Worm (Caenorhabditis elegans) whole organism, young adult: ENCODE data around the gene hpo-36.

Source experiments
- B0261.1 ChIP-seq: sonication (generic microtip); optimal IDR thresholded peaks from 2 replicates; lab custom pipeline; 2016; ENCODE audit warnings: mild to moderate bottlenecking, missing genetic modification characterization, moderate library complexity, missing compliant biosample characterization
- akir-1 ChIP-seq: fragments of 200-800 bp; sonication (Bioruptor generic); optimal IDR thresholded peaks from 2 replicates; lab custom pipeline; 2018; ENCODE audit warnings: mild to moderate bottlenecking, missing genetic modification characterization, moderate library complexity, missing compliant biosample characterization
- ama-1 ChIP-seq, 3 experiments: fragments of 150-350 bp in 1 of 3; sonication (generic microtip) in 2 of 3; optimal IDR thresholded peaks; 2 replicates each; lab custom pipeline; 2014 to 2018; ENCODE audit warnings: missing biosample characterization in 2 of 3, missing genetic modification characterization in 2 of 3, missing genetic modification reagents in 2 of 3
- dpl-1 ChIP-seq: fragments of 150-350 bp; optimal IDR thresholded peaks from 2 replicates; lab custom pipeline; 2014; ENCODE audit warnings: missing biosample characterization, missing genetic modification reagents, missing genetic modification characterization
- hlh-26 ChIP-seq: fragments of 200-800 bp; sonication (Bioruptor generic); conservative IDR thresholded peaks from 2 replicates; pipeline ENCODE4 v1.3.6; 2022; ENCODE audit warnings: missing genetic modification reagents, missing genetic modification characterization, missing compliant biosample characterization
- lsy-27 ChIP-seq: sonication (generic microtip); optimal IDR thresholded peaks from 2 replicates; lab custom pipeline; 2017; ENCODE audit warnings: missing genetic modification characterization, mild to moderate bottlenecking, missing compliant biosample characterization, antibody characterized with exemption, missing genotype, borderline replicate concordance; ENCODE audit not compliant: insufficient read depth
- snpc-1.1 ChIP-seq: sonication (generic microtip); optimal IDR thresholded peaks from 2 replicates; lab custom pipeline; 2017; ENCODE audit warnings: missing genetic modification characterization, mild to moderate bottlenecking, missing compliant biosample characterization, antibody characterized with exemption, moderate library complexity, missing genotype, missing genetic modification reagents; ENCODE audit not compliant: insufficient read depth
- unc-62 ChIP-seq: fragments of 150-350 bp; optimal IDR thresholded peaks from 2 replicates; lab custom pipeline; 2014; ENCODE audit warnings: missing biosample characterization, missing genetic modification reagents, missing genetic modification characterization
- zim-3 ChIP-seq: sonication (generic microtip); optimal IDR thresholded peaks from 2 replicates; lab custom pipeline; 2017; ENCODE audit warnings: mild to moderate bottlenecking, missing genetic modification characterization, moderate library complexity, missing compliant biosample characterization
- ztf-28 ChIP-seq: fragments of 200-800 bp; sonication (Bioruptor generic); IDR thresholded peaks from 2 replicates; pipeline ENCODE4 v1.3.6; 2022; ENCODE audit warnings: missing genetic modification reagents, missing genetic modification characterization, missing compliant biosample characterization

DNA sequence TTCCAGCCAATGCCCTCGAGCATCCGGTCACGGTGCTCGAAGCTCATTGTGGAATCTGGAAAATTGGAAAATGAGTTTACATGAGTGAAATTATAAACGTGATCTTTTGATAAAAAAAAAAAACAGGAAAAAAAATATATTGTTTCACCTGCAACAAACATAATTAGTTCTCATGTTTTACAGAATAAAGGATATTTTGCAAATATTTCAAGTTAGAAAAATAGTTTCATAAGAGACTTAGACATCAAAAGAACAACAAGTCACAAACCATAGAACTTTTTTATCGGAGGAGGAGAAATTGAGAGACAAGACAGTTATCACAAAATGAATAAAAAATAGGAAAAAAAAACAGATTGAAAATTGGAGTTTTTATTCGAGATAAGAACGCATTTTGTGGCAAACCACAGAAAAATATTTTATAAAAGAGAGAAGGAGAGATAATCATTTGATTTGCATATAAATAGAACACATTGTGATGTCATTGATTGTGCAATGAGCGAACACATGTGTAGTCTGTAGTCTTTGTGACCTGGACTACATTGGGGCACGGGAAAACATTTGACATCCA is 45.0 kb upstream of the hpo-36 start, which contains the start of gene R08F11.1:
- TF ChIP-seq hlh-26 (GFP tag; lab: Robert Waterston, UW) (no peak), zim-3 (tag; lab: Kevin White, UChicago) (no peak), akir-1 (GFP tag; lab: Kevin White, UChicago) (no peak), ama-1 (optimal IDR thresholded peaks at IDR 0.05; lab: Kevin White, UChicago) (no peak), ama-1 (GFP tag; optimal IDR thresholded peaks at IDR 0.05; lab: Kevin White, UChicago) (no peak), unc-62 (GFP tag; lab: Kevin White, UChicago) (peak; percentile 39), lsy-27 (no peak), ztf-28 (GFP tag; lab: Robert Waterston, UW) (no peak), dpl-1 (no peak), B0261.1 (tag; lab: Kevin White, UChicago) (no peak), snpc-1.1 (tag; lab: Kevin White, UChicago) (no peak)
